Worm (Caenorhabditis elegans) whole organism, mixed stage, embryonic: Measurements from ENCODE around the gene daf-7.

Experiments used
- M03D4.4 ChIP-seq: sonication (generic microtip); optimal IDR thresholded peaks from 2 replicates; lab custom pipeline; 2017; ENCODE audit warnings: mild to moderate bottlenecking, missing genetic modification characterization, missing compliant biosample characterization
- bed-3 ChIP-seq: fragments of 200-800 bp; sonication (Bioruptor generic); optimal IDR thresholded peaks from 3 replicates; lab custom pipeline; 2018; ENCODE audit warnings: mild to moderate bottlenecking, missing genetic modification characterization, moderate library complexity, missing compliant biosample characterization
- blmp-1 ChIP-seq: fragments of 150-350 bp; optimal IDR thresholded peaks from 2 replicates; lab custom pipeline; 2014; ENCODE audit warnings: missing biosample characterization, missing genetic modification characterization
- ceh-39 ChIP-seq: fragments of 150-350 bp; optimal IDR thresholded peaks from 2 replicates; lab custom pipeline; 2014; ENCODE audit warnings: missing biosample characterization, missing genetic modification characterization
- ceh-43 ChIP-seq: fragments of 200-800 bp; sonication (Bioruptor generic); optimal IDR thresholded peaks from 2 replicates; lab custom pipeline; 2018; ENCODE audit warnings: mild to moderate bottlenecking, missing genetic modification characterization, moderate library complexity, missing compliant biosample characterization
- ceh-83 ChIP-seq: fragments of 200-800 bp; sonication (Bioruptor generic); optimal IDR thresholded peaks from 2 replicates; lab custom pipeline; 2018; ENCODE audit warnings: mild to moderate bottlenecking, missing genetic modification characterization, missing compliant biosample characterization
- ces-1 ChIP-seq: fragments of 150-350 bp; optimal IDR thresholded peaks from 2 replicates; lab custom pipeline; 2014; ENCODE audit warnings: missing biosample characterization, missing genetic modification reagents, missing genetic modification characterization
- cnd-1 ChIP-seq: fragments of 200-800 bp; sonication (Bioruptor generic); optimal IDR thresholded peaks from 2 replicates; lab custom pipeline; 2018; ENCODE audit warnings: mild to moderate bottlenecking, missing genetic modification characterization, missing compliant biosample characterization
- elt-1 ChIP-seq: sonication (generic microtip); optimal IDR thresholded peaks from 2 replicates; lab custom pipeline; 2017; ENCODE audit warnings: missing genetic modification characterization, mild to moderate bottlenecking, missing compliant biosample characterization, antibody characterized with exemption, moderate library complexity, borderline replicate concordance; ENCODE audit not compliant: insufficient read depth
- elt-3 ChIP-seq: fragments of 150-350 bp; optimal IDR thresholded peaks from 2 replicates; lab custom pipeline; 2014; ENCODE audit warnings: missing biosample characterization, missing genetic modification characterization
- flh-1 ChIP-seq: fragments of 200-800 bp; sonication (Bioruptor generic); optimal IDR thresholded peaks from 2 replicates; lab custom pipeline; 2018; ENCODE audit warnings: mild to moderate bottlenecking, missing genetic modification characterization, moderate library complexity, missing compliant biosample characterization
- ham-2 ChIP-seq: fragments of 200-800 bp; sonication (Bioruptor generic); optimal IDR thresholded peaks from 2 replicates; lab custom pipeline; 2018; ENCODE audit warnings: mild to moderate bottlenecking, missing genetic modification characterization, missing compliant biosample characterization
- hlh-1 ChIP-seq: fragments of 150-350 bp; optimal IDR thresholded peaks from 2 replicates; lab custom pipeline; 2014; ENCODE audit warnings: missing biosample characterization, missing genetic modification reagents, missing genetic modification characterization
- lin-13 ChIP-seq: fragments of 150-350 bp; optimal IDR thresholded peaks from 2 replicates; lab custom pipeline; 2014; ENCODE audit warnings: missing biosample characterization, missing genetic modification characterization
- lsy-2 ChIP-seq: fragments of 150-350 bp; optimal IDR thresholded peaks from 2 replicates; lab custom pipeline; 2014; ENCODE audit warnings: missing biosample characterization, missing genetic modification characterization
- mep-1 ChIP-seq: fragments of 150-350 bp; optimal IDR thresholded peaks from 2 replicates; lab custom pipeline; 2017; ENCODE audit warnings: missing biosample characterization, missing genetic modification reagents, missing genetic modification characterization, inconsistent platforms
- mls-2 ChIP-seq: sonication (generic microtip); optimal IDR thresholded peaks from 2 replicates; lab custom pipeline; 2016; ENCODE audit warnings: mild to moderate bottlenecking, missing genetic modification characterization, moderate library complexity, missing compliant biosample characterization
- nhr-12 ChIP-seq: fragments of 150-350 bp; optimal IDR thresholded peaks from 2 replicates; lab custom pipeline; 2014; ENCODE audit warnings: missing biosample characterization, missing genetic modification characterization
- nhr-2 ChIP-seq: fragments of 150-350 bp; optimal IDR thresholded peaks from 2 replicates; lab custom pipeline; 2014; ENCODE audit warnings: missing biosample characterization, missing genetic modification characterization
- nhr-237 ChIP-seq: fragments of 150-350 bp; optimal IDR thresholded peaks from 2 replicates; lab custom pipeline; 2014; ENCODE audit warnings: missing biosample characterization, missing genetic modification characterization
- nhr-28 ChIP-seq: fragments of 150-350 bp; optimal IDR thresholded peaks from 2 replicates; lab custom pipeline; 2014; ENCODE audit warnings: missing biosample characterization, missing genetic modification characterization
- nhr-76 ChIP-seq: sonication (generic microtip); optimal IDR thresholded peaks from 2 replicates; lab custom pipeline; 2017; ENCODE audit warnings: missing biosample characterization, missing genetic modification characterization
- pha-4 ChIP-seq: fragments of 150-350 bp; optimal IDR thresholded peaks from 2 replicates; lab custom pipeline; 2018; ENCODE audit warnings: missing biosample characterization, missing genetic modification reagents, missing genetic modification characterization
- sem-2 ChIP-seq: fragments of 200-800 bp; sonication (Bioruptor generic); optimal IDR thresholded peaks from 2 replicates; lab custom pipeline; 2018; ENCODE audit warnings: mild to moderate bottlenecking, missing genetic modification characterization, missing compliant biosample characterization
- snpc-4 ChIP-seq: fragments of 150-350 bp; optimal IDR thresholded peaks from 2 replicates; lab custom pipeline; 2014; ENCODE audit warnings: missing biosample characterization, missing genetic modification characterization
- sptf-1 ChIP-seq: sonication (generic microtip); optimal IDR thresholded peaks from 2 replicates; lab custom pipeline; 2017; ENCODE audit warnings: mild to moderate bottlenecking, missing genetic modification characterization, moderate library complexity, missing compliant biosample characterization
- tbx-8 ChIP-seq: fragments of 200-800 bp; sonication (Bioruptor generic); optimal IDR thresholded peaks from 2 replicates; lab custom pipeline; 2018; ENCODE audit warnings: mild to moderate bottlenecking, missing genetic modification characterization, moderate library complexity, missing compliant biosample characterization
- unc-120 ChIP-seq: sonication (generic microtip); optimal IDR thresholded peaks from 2 replicates; lab custom pipeline; 2017; ENCODE audit warnings: missing genetic modification characterization, missing compliant biosample characterization; ENCODE audit not compliant: poor library complexity, severe bottlenecking
- unc-39 ChIP-seq: fragments of 150-350 bp; optimal IDR thresholded peaks from 2 replicates; lab custom pipeline; 2014; ENCODE audit warnings: missing biosample characterization, missing genetic modification characterization
- zip-8 ChIP-seq: fragments of 150-350 bp; optimal IDR thresholded peaks from 2 replicates; lab custom pipeline; 2014; ENCODE audit warnings: missing biosample characterization, missing genetic modification characterization
- ztf-11 ChIP-seq: fragments of 150-350 bp; optimal IDR thresholded peaks from 2 replicates; lab custom pipeline; 2014; ENCODE audit warnings: missing biosample characterization, missing genetic modification characterization

daf-7 gene

DNA sequence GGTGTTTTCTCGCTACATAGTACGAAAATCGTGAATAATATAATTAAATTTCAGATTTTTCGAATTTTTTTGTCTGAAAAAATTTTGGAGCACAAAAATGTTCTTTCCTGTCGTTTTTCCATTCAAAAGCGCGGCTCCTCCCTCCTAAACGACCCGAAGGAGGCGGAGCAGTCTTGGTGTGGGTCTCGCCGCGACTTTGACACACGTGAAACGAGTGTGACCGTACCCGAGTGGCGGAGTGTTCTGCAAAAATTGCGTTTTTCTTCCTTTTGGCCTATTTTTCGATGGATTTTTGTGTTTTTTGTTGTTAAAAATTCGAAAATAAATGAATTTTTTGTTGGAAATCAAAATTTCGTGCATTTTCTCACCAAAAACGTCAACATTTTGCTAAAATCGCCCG is 18.0 kb upstream of the daf-7 start, which contains the start of gene snt-2:
Gene snt-2, minus strand, starts transcription at position 139 of the 400 bp plus-strand sequence.
- peak; percentile 97 for TF ChIP-seq lsy-2 (tag; lab: Kevin White, UChicago)
- TF ChIP-seq ztf-11, result no peak
- TF ChIP-seq elt-3 (tag; lab: Kevin White, UChicago), result no peak
- no peak for TF ChIP-seq bed-3 (GFP tag; lab: Kevin White, UChicago)
- TF ChIP-seq ceh-39 (tag; lab: Kevin White, UChicago), result peak; percentile 24
- no peak for TF ChIP-seq mls-2 (tag; lab: Kevin White, UChicago)
- TF ChIP-seq ceh-43 (GFP tag; lab: Kevin White, UChicago), result no peak
- no peak for TF ChIP-seq unc-120 (tag; lab: Kevin White, UChicago)
- no peak for TF ChIP-seq nhr-28 (tag; lab: Kevin White, UChicago)
- TF ChIP-seq blmp-1 (tag; lab: Kevin White, UChicago), result no peak
- no peak for TF ChIP-seq snpc-4 (tag; lab: Kevin White, UChicago)
- TF ChIP-seq sem-2 (GFP tag; lab: Kevin White, UChicago), result no peak
- peak; percentile 60 for TF ChIP-seq lin-13 (tag; lab: Kevin White, UChicago)
- TF ChIP-seq sptf-1 (tag; lab: Kevin White, UChicago), result no peak
- TF ChIP-seq nhr-76 (tag; lab: Kevin White, UChicago), result no peak
- peak; percentile 42 for TF ChIP-seq hlh-1 (tag; lab: Kevin White, UChicago)
- TF ChIP-seq unc-39 (tag; lab: Kevin White, UChicago), result no peak
- no peak for TF ChIP-seq ham-2 (GFP tag; lab: Kevin White, UChicago)
- TF ChIP-seq nhr-12 (tag; lab: Kevin White, UChicago), result no peak
- no peak for TF ChIP-seq ceh-83 (GFP tag; lab: Kevin White, UChicago)
- TF ChIP-seq pha-4 (tag; lab: Kevin White, UChicago), result peak; percentile 60
- peak; percentile 60 for TF ChIP-seq nhr-237 (tag; lab: Kevin White, UChicago)
- peak; percentile 71 for TF ChIP-seq mep-1 (tag; lab: Kevin White, UChicago)
- no peak for TF ChIP-seq M03D4.4 (tag; lab: Kevin White, UChicago)
- no peak for TF ChIP-seq cnd-1
- peak; percentile 27 for TF ChIP-seq ces-1
- TF ChIP-seq, all 35 proteins: peak for 8

DNA sequence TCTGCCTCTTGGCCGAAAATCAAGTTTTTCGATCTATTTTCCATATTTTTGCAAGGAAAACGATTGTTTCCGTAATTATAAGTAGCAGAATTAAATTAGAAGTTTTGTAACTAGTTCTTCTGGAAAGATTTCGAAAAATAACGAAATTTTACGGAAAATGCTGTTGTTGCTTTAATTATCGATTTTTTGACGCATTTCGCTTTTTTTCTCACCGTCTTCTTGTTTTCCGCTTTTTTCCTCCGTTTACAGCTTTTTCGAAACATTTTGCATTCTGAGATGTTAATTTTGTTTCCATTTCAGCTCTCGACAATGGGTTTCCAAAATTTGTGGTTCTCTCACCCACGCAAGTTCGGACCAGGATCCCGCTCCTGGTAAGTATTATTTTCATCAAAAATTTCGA is 17.6 kb upstream of the daf-7 start, which contains the start of gene rps-29:
Gene rps-29, plus strand, starts transcription at position 301 of the 400 bp plus-strand sequence.
- TF ChIP-seq elt-3 (tag; lab: Kevin White, UChicago), result no peak
- TF ChIP-seq cnd-1, result no peak
- TF ChIP-seq ces-1, result no peak
- TF ChIP-seq ceh-43 (GFP tag; lab: Kevin White, UChicago), result no peak
- TF ChIP-seq blmp-1 (tag; lab: Kevin White, UChicago), result no peak
- no peak for TF ChIP-seq ham-2 (GFP tag; lab: Kevin White, UChicago)
- no peak for TF ChIP-seq lin-13 (tag; lab: Kevin White, UChicago)
- no peak for TF ChIP-seq nhr-2 (tag; lab: Kevin White, UChicago)
- TF ChIP-seq mep-1 (tag; lab: Kevin White, UChicago), result no peak
- TF ChIP-seq flh-1 (GFP tag; lab: Kevin White, UChicago), result no peak
- TF ChIP-seq unc-120 (tag; lab: Kevin White, UChicago), result no peak
- TF ChIP-seq sptf-1 (tag; lab: Kevin White, UChicago), result no peak
- TF ChIP-seq zip-8 (tag; lab: Kevin White, UChicago), result no peak
- TF ChIP-seq elt-1 (tag; lab: Kevin White, UChicago), result no peak
- no peak for TF ChIP-seq mls-2 (tag; lab: Kevin White, UChicago)
- no peak for TF ChIP-seq ztf-11
- no peak for TF ChIP-seq nhr-237 (tag; lab: Kevin White, UChicago)
- no peak for TF ChIP-seq ceh-83 (GFP tag; lab: Kevin White, UChicago)
- TF ChIP-seq, all 35 proteins: peak for 0

- TF ChIP-seq sptf-1 (tag; lab: Kevin White, UChicago), result no peak
- no peak for TF ChIP-seq nhr-237 (tag; lab: Kevin White, UChicago)
- TF ChIP-seq sem-2 (GFP tag; lab: Kevin White, UChicago), result no peak
- no peak for TF ChIP-seq ceh-43 (GFP tag; lab: Kevin White, UChicago)
- no peak for TF ChIP-seq nhr-28 (tag; lab: Kevin White, UChicago)
- no peak for TF ChIP-seq pha-4 (tag; lab: Kevin White, UChicago)
- no peak for TF ChIP-seq nhr-12 (tag; lab: Kevin White, UChicago)
- TF ChIP-seq blmp-1 (tag; lab: Kevin White, UChicago), result no peak
- TF ChIP-seq flh-1 (GFP tag; lab: Kevin White, UChicago), result no peak
- TF ChIP-seq ces-1, result no peak
- no peak for TF ChIP-seq lsy-2 (tag; lab: Kevin White, UChicago)
- no peak for TF ChIP-seq tbx-8
- TF ChIP-seq unc-120 (tag; lab: Kevin White, UChicago), result no peak
- TF ChIP-seq elt-3 (tag; lab: Kevin White, UChicago), result no peak
- no peak for TF ChIP-seq zip-8 (tag; lab: Kevin White, UChicago)
- no peak for TF ChIP-seq nhr-76 (tag; lab: Kevin White, UChicago)
- no peak for TF ChIP-seq cnd-1
These were observed 16.6 kb upstream of the daf-7 start, which contains the start of gene trpp-11 for ce11 chrIII:794984-795596. trpp-11 (plus strand) TSS chrIII:795136.
